Worm (Caenorhabditis elegans) whole organism, L1 larva: ENCODE results near the gene F56D2.5.

ENCODE experiments used
- fkh-10 ChIP-seq: sonication (generic microtip); optimal IDR thresholded peaks from 2 replicates; lab custom pipeline; 2017; ENCODE audit warnings: missing biosample characterization, missing genetic modification reagents, missing genetic modification characterization
- lsy-2 ChIP-seq, 2 experiments: fragments of 150-350 bp; optimal IDR thresholded peaks; 2 replicates each; lab custom pipeline; 2014; ENCODE audit warnings: missing biosample characterization in 2 of 2, missing genetic modification characterization in 2 of 2
- nhr-12 ChIP-seq: sonication (generic microtip); optimal IDR thresholded peaks from 2 replicates; lab custom pipeline; 2017; ENCODE audit warnings: missing biosample characterization, missing genetic modification characterization
- nhr-71 ChIP-seq: sonication (generic microtip); optimal IDR thresholded peaks from 2 replicates; lab custom pipeline; 2016; ENCODE audit warnings: mild to moderate bottlenecking, missing genetic modification characterization, moderate library complexity, missing compliant biosample characterization
- nhr-76 ChIP-seq: sonication (generic microtip); optimal IDR thresholded peaks from 2 replicates; lab custom pipeline; 2017; ENCODE audit warnings: missing biosample characterization, missing genetic modification characterization
- pqm-1 ChIP-seq: sonication (generic microtip); optimal IDR thresholded peaks from 3 replicates; lab custom pipeline; 2017; ENCODE audit warnings: missing biosample characterization, missing genetic modification characterization
- snpc-4 ChIP-seq: fragments of 150-350 bp; optimal IDR thresholded peaks from 2 replicates; lab custom pipeline; 2014; ENCODE audit warnings: missing biosample characterization, missing genetic modification characterization

DNA sequence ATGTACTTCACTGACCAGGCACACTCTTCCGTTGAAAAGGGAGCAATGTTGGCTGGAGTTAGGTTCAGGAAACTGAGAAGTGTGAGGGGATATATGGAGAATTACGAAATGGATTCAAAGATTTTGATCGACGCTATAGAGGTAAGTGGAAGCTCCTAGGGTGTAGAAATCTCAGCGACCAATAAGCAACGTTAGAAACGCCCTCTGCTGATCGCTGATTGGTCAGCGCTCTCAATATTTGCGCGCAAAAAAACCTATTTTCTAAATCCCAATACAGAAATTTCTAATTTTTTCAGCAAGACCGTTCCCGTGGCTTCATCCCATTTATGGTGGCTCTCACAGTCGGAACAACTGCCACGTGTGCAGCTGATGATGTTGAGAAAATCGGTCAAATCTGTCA is 34.5 kb upstream of the F56D2.5 start:
- TF ChIP-seq snpc-4 (tag; lab: Kevin White, UChicago) (no peak), fkh-10 (GFP tag; lab: Kevin White, UChicago) (no peak), lsy-2 (tag; optimal IDR thresholded peaks at IDR 0.05; lab: Kevin White, UChicago) (no peak), nhr-76 (no peak), pqm-1 (tag; lab: Kevin White, UChicago) (no peak), nhr-12 (tag; lab: Kevin White, UChicago) (no peak), nhr-71 (tag; lab: Kevin White, UChicago) (no peak)
